Worm (Caenorhabditis elegans) whole organism, young adult: Measurements from ENCODE around the gene mnk-1.

Experiments used
- B0019.2 ChIP-seq: fragments of 200-800 bp; sonication (Bioruptor generic); conservative IDR thresholded peaks from 2 replicates; pipeline ENCODE4 v1.3.6; 2022; ENCODE audit warnings: missing genetic modification reagents, missing genetic modification characterization, missing compliant biosample characterization
- B0035.1 ChIP-seq: sonication (generic microtip); optimal IDR thresholded peaks from 2 replicates; lab custom pipeline; 2016; ENCODE audit warnings: missing genetic modification characterization, mild to moderate bottlenecking, missing compliant biosample characterization, missing genotype, missing genetic modification reagents
- C06A6.2 ChIP-seq: fragments of 200-800 bp; sonication (Bioruptor generic); conservative IDR thresholded peaks from 2 replicates; pipeline ENCODE4 v1.3.6; 2022; ENCODE audit warnings: missing genetic modification characterization, missing compliant biosample characterization
- C17E4.6 ChIP-seq: fragments of 200-800 bp; sonication (Bioruptor generic); IDR thresholded peaks from 2 replicates; pipeline ENCODE4 v1.3.6; 2022; ENCODE audit warnings: missing genetic modification reagents, missing genetic modification characterization, missing compliant biosample characterization
- F52B5.7 ChIP-seq: sonication (generic microtip); optimal IDR thresholded peaks from 2 replicates; lab custom pipeline; 2016; ENCODE audit warnings: mild to moderate bottlenecking, missing genetic modification characterization, missing compliant biosample characterization
- K11D2.4 ChIP-seq: fragments of 200-800 bp; sonication (Bioruptor generic); IDR thresholded peaks from 2 replicates; pipeline ENCODE4 v1.3.6; 2022; ENCODE audit warnings: missing genetic modification reagents, missing genetic modification characterization, missing compliant biosample characterization
- K12H6.12 ChIP-seq: fragments of 200-800 bp; sonication (Bioruptor generic); optimal IDR thresholded peaks from 2 replicates; lab custom pipeline; 2018; ENCODE audit warnings: mild to moderate bottlenecking, missing genetic modification characterization, missing compliant biosample characterization
- Y53F4B.3 ChIP-seq: fragments of 200-800 bp; sonication (Bioruptor generic); IDR thresholded peaks from 2 replicates; pipeline ENCODE4 v1.3.6; 2022; ENCODE audit warnings: missing genetic modification reagents, missing genetic modification characterization, missing compliant biosample characterization
- ZK185.1 ChIP-seq: sonication (generic microtip); optimal IDR thresholded peaks from 2 replicates; lab custom pipeline; 2016; ENCODE audit warnings: mild to moderate bottlenecking, missing genetic modification characterization, missing compliant biosample characterization; ENCODE audit not compliant: poor library complexity, severe bottlenecking
- ama-1 ChIP-seq, 3 experiments: fragments of 150-350 bp in 1 of 3; sonication (generic microtip) in 2 of 3; optimal IDR thresholded peaks; 2 replicates each; lab custom pipeline; 2014 to 2018; ENCODE audit warnings: missing biosample characterization in 2 of 3, missing genetic modification characterization in 2 of 3, missing genetic modification reagents in 2 of 3
- aptf-2 ChIP-seq: fragments of 200-800 bp; sonication (Bioruptor generic); conservative IDR thresholded peaks from 2 replicates; pipeline ENCODE4 v1.3.6; 2022; ENCODE audit warnings: missing genetic modification reagents, missing genetic modification characterization, missing compliant biosample characterization
- attf-3 ChIP-seq: fragments of 200-800 bp; sonication (Bioruptor generic); conservative IDR thresholded peaks from 2 replicates; pipeline ENCODE4 v1.3.6; 2022; ENCODE audit warnings: missing genetic modification reagents, missing genetic modification characterization, missing compliant biosample characterization
- bed-1 ChIP-seq: fragments of 200-800 bp; sonication (Bioruptor generic); IDR thresholded peaks from 2 replicates; pipeline ENCODE4 v1.3.6; 2022; ENCODE audit warnings: missing genetic modification reagents, missing genetic modification characterization, missing compliant biosample characterization
- ceh-27 ChIP-seq: fragments of 200-800 bp; sonication (Bioruptor generic); optimal IDR thresholded peaks from 2 replicates; lab custom pipeline; 2018; ENCODE audit warnings: mild to moderate bottlenecking, missing genetic modification characterization, moderate library complexity, missing compliant biosample characterization
- ceh-40 ChIP-seq: fragments of 200-800 bp; sonication (Bioruptor generic); IDR thresholded peaks from 2 replicates; pipeline ENCODE4 v1.3.6; 2022; ENCODE audit warnings: missing genetic modification characterization, missing compliant biosample characterization
- ceh-58 ChIP-seq: fragments of 200-800 bp; sonication (Bioruptor generic); IDR thresholded peaks from 2 replicates; pipeline ENCODE4 v1.3.6; 2022; ENCODE audit warnings: missing genetic modification characterization, missing compliant biosample characterization
- chd-7 ChIP-seq: sonication (generic microtip); optimal IDR thresholded peaks from 2 replicates; lab custom pipeline; 2016; ENCODE audit warnings: mild to moderate bottlenecking, missing genetic modification characterization, moderate library complexity, missing compliant biosample characterization
- die-1 ChIP-seq: sonication (generic microtip); optimal IDR thresholded peaks from 2 replicates; lab custom pipeline; 2016; ENCODE audit warnings: missing genotype, mild to moderate bottlenecking, missing genetic modification characterization, missing compliant biosample characterization
- dox-1 ChIP-seq: fragments of 200-800 bp; sonication (Bioruptor generic); IDR thresholded peaks from 2 replicates; pipeline ENCODE4 v1.3.6; 2022; ENCODE audit warnings: missing genetic modification reagents, missing genetic modification characterization, missing compliant biosample characterization
- efl-1 ChIP-seq: fragments of 150-350 bp; optimal IDR thresholded peaks from 2 replicates; lab custom pipeline; 2014; ENCODE audit warnings: missing biosample characterization, missing genetic modification reagents, missing genetic modification characterization
- egl-44 ChIP-seq: fragments of 200-800 bp; sonication (Bioruptor generic); IDR thresholded peaks from 2 replicates; pipeline ENCODE4 v1.3.6; 2022; ENCODE audit warnings: missing genetic modification reagents, missing genetic modification characterization, missing compliant biosample characterization
- ekl-4 ChIP-seq: fragments of 200-800 bp; sonication (Bioruptor generic); IDR thresholded peaks from 2 replicates; pipeline ENCODE4 v1.3.6; 2022; ENCODE audit warnings: missing genetic modification reagents, missing genetic modification characterization, missing compliant biosample characterization
- ets-4 ChIP-seq: fragments of 200-800 bp; sonication (Bioruptor generic); optimal IDR thresholded peaks from 2 replicates; lab custom pipeline; 2018; ENCODE audit warnings: mild to moderate bottlenecking, missing genetic modification characterization, missing compliant biosample characterization
- gei-17 ChIP-seq: fragments of 200-800 bp; sonication (Bioruptor generic); optimal IDR thresholded peaks from 2 replicates; lab custom pipeline; 2018; ENCODE audit warnings: mild to moderate bottlenecking, missing genetic modification characterization, missing compliant biosample characterization
- him-1 ChIP-seq: sonication (generic microtip); optimal IDR thresholded peaks from 2 replicates; lab custom pipeline; 2016; ENCODE audit warnings: missing genotype, missing genetic modification reagents, missing genetic modification characterization, missing compliant biosample characterization
- lag-1 ChIP-seq: fragments of 200-800 bp; sonication (Bioruptor generic); IDR thresholded peaks from 2 replicates; pipeline ENCODE4 v1.3.6; 2022; ENCODE audit warnings: missing genetic modification reagents, missing genetic modification characterization, missing compliant biosample characterization
- let-607 ChIP-seq, 2 experiments: fragments of 200-800 bp in 1 of 2; sonication (Bioruptor generic) in 1 of 2; sonication (generic microtip) in 1 of 2; optimal IDR thresholded peaks; 2 replicates each; lab custom pipeline; 2016 to 2018; ENCODE audit warnings: mild to moderate bottlenecking in 2 of 2, missing compliant biosample characterization in 2 of 2, missing genetic modification characterization in 2 of 2, moderate library complexity in 2 of 2, missing genotype in 1 of 2
- lin-40 ChIP-seq: sonication (generic microtip); optimal IDR thresholded peaks from 2 replicates; lab custom pipeline; 2016; ENCODE audit warnings: missing genetic modification characterization, mild to moderate bottlenecking, missing compliant biosample characterization, missing genotype, missing genetic modification reagents
- lin-54 ChIP-seq: fragments of 200-800 bp; sonication (Bioruptor generic); optimal IDR thresholded peaks from 2 replicates; lab custom pipeline; 2018; ENCODE audit warnings: mild to moderate bottlenecking, missing genetic modification characterization, missing compliant biosample characterization
- lsy-27 ChIP-seq: sonication (generic microtip); optimal IDR thresholded peaks from 2 replicates; lab custom pipeline; 2017; ENCODE audit warnings: missing genetic modification characterization, mild to moderate bottlenecking, missing compliant biosample characterization, antibody characterized with exemption, missing genotype, borderline replicate concordance; ENCODE audit not compliant: insufficient read depth
- madf-8 ChIP-seq: fragments of 200-800 bp; sonication (Bioruptor generic); conservative IDR thresholded peaks from 2 replicates; pipeline ENCODE4 v1.3.6; 2022; ENCODE audit warnings: missing genetic modification reagents, missing genetic modification characterization, missing compliant biosample characterization
- mel-28 ChIP-seq: sonication (generic microtip); optimal IDR thresholded peaks from 2 replicates; lab custom pipeline; 2016; ENCODE audit warnings: borderline replicate concordance, mild to moderate bottlenecking, missing genetic modification characterization, missing compliant biosample characterization
- mxl-1 ChIP-seq: sonication (generic microtip); optimal IDR thresholded peaks from 2 replicates; lab custom pipeline; 2016; ENCODE audit warnings: missing genetic modification characterization, missing compliant biosample characterization
- nfyb-1 ChIP-seq: fragments of 200-800 bp; sonication (Bioruptor generic); IDR thresholded peaks from 2 replicates; pipeline ENCODE4 v1.3.6; 2022; ENCODE audit warnings: missing genetic modification reagents, missing genetic modification characterization, missing compliant biosample characterization
- nhr-27 ChIP-seq: fragments of 200-800 bp; sonication (Bioruptor generic); optimal IDR thresholded peaks from 2 replicates; lab custom pipeline; 2018; ENCODE audit warnings: mild to moderate bottlenecking, missing genetic modification characterization, moderate library complexity, missing compliant biosample characterization
- nhr-80 ChIP-seq: sonication (generic microtip); optimal IDR thresholded peaks from 2 replicates; lab custom pipeline; 2016; ENCODE audit warnings: missing genetic modification characterization, missing compliant biosample characterization
- nhr-90 ChIP-seq: sonication (generic microtip); optimal IDR thresholded peaks from 2 replicates; lab custom pipeline; 2016; ENCODE audit warnings: missing genotype, mild to moderate bottlenecking, missing genetic modification characterization, missing compliant biosample characterization
- rcor-1 ChIP-seq: fragments of 200-800 bp; sonication (Bioruptor generic); IDR thresholded peaks from 2 replicates; pipeline ENCODE4 v1.3.6; 2022; ENCODE audit warnings: missing genetic modification reagents, missing genetic modification characterization, missing compliant biosample characterization
- rec-8 ChIP-seq, 2 experiments: sonication (generic microtip); optimal IDR thresholded peaks; 2 replicates each; lab custom pipeline; 2016; ENCODE audit warnings: mild to moderate bottlenecking in 2 of 2, missing genetic modification characterization in 2 of 2, missing genetic modification reagents in 2 of 2, missing genotype in 2 of 2, missing biosample characterization in 1 of 2, missing compliant biosample characterization in 1 of 2, moderate library complexity in 1 of 2
- rpc-1 ChIP-seq, 2 experiments: fragments of 150-350 bp in 1 of 2; sonication (generic microtip) in 1 of 2; optimal IDR thresholded peaks; 2 replicates each; lab custom pipeline; 2014 to 2018; ENCODE audit warnings: missing biosample characterization in 1 of 2, missing genetic modification characterization in 1 of 2, missing genetic modification reagents in 1 of 2, missing genotype in 1 of 2
- sdz-38 ChIP-seq: sonication (generic microtip); optimal IDR thresholded peaks from 2 replicates; lab custom pipeline; 2016; ENCODE audit warnings: missing genotype, missing genetic modification characterization, missing compliant biosample characterization
- sea-2 ChIP-seq: fragments of 200-800 bp; sonication (Bioruptor generic); IDR thresholded peaks from 2 replicates; pipeline ENCODE4 v1.3.6; 2022; ENCODE audit warnings: missing genetic modification characterization, missing compliant biosample characterization
- sptf-2 ChIP-seq: fragments of 200-800 bp; sonication (Bioruptor generic); optimal IDR thresholded peaks from 2 replicates; lab custom pipeline; 2018; ENCODE audit warnings: mild to moderate bottlenecking, missing genetic modification characterization, missing compliant biosample characterization
- tlf-1 ChIP-seq: fragments of 200-800 bp; sonication (Bioruptor generic); optimal IDR thresholded peaks from 2 replicates; lab custom pipeline; 2018; ENCODE audit warnings: mild to moderate bottlenecking, missing genetic modification characterization, missing compliant biosample characterization
- zfh-2 ChIP-seq: fragments of 200-800 bp; sonication (Bioruptor generic); conservative IDR thresholded peaks from 2 replicates; pipeline ENCODE4 v1.3.6; 2022; ENCODE audit warnings: missing genetic modification reagents, missing genetic modification characterization, missing compliant biosample characterization
- zim-3 ChIP-seq: sonication (generic microtip); optimal IDR thresholded peaks from 2 replicates; lab custom pipeline; 2017; ENCODE audit warnings: mild to moderate bottlenecking, missing genetic modification characterization, moderate library complexity, missing compliant biosample characterization
- ztf-18 ChIP-seq: sonication (generic microtip); optimal IDR thresholded peaks from 2 replicates; lab custom pipeline; 2016; ENCODE audit warnings: missing genotype, mild to moderate bottlenecking, missing genetic modification characterization, missing compliant biosample characterization

mnk-1 gene

DNA sequence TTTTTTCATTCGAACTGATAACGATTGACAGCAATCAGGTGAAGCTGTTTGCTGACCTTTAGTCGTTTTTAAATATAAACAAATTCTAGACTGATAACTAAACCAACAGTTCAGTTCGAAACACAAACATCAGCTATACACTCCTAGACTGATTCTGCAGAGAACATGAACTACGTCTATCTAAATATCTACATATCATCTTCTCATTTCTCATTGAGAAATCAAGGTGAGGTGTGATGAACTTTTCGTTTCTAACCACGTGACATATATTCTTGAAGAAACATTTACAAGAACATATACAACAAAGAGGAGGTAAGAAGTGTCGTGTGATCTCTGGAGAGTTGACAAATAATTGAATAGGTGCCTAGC, 2.3 kb upstream of the mnk-1 start:
- peak; percentile 25 for TF ChIP-seq lin-40
- 0 out of 2 replicates have a peak, but pooled peaks have one; percentile 48 for TF ChIP-seq egl-44 (GFP tag; lab: Robert Waterston, UW)
- no peak for TF ChIP-seq zim-3 (tag; lab: Kevin White, UChicago)
- no peak for TF ChIP-seq ekl-4
- TF ChIP-seq gei-17 (GFP tag; lab: Kevin White, UChicago) = no peak
- no peak for TF ChIP-seq bed-1 (GFP tag; lab: Robert Waterston, UW)
- TF ChIP-seq ceh-40 (GFP tag; lab: Robert Waterston, UW) = no peak
- TF ChIP-seq efl-1 (GFP tag; lab: Kevin White, UChicago) = no peak
- no peak for TF ChIP-seq lag-1 (GFP tag; lab: Robert Waterston, UW)
- TF ChIP-seq ceh-58 = no peak
- TF ChIP-seq nfyb-1 (GFP tag; lab: Robert Waterston, UW) = 0 out of 2 replicates have a peak, but pooled peaks have one; percentile 6
- no peak for TF ChIP-seq C17E4.6 (GFP tag; lab: Robert Waterston, UW)
- no peak for TF ChIP-seq C06A6.2
- no peak for TF ChIP-seq ZK185.1
- TF ChIP-seq nhr-90 (tag; lab: Kevin White, UChicago) = no peak
- no peak for TF ChIP-seq madf-8 (GFP tag; lab: Robert Waterston, UW)
- no peak for TF ChIP-seq lsy-27
- no peak for TF ChIP-seq F52B5.7
- no peak for TF ChIP-seq B0019.2 (GFP tag; lab: Robert Waterston, UW)
- no peak for TF ChIP-seq tlf-1 (GFP tag; lab: Kevin White, UChicago)
- no peak for TF ChIP-seq sdz-38 (tag; lab: Kevin White, UChicago)
- TF ChIP-seq B0035.1 (tag; lab: Kevin White, UChicago) = no peak
- peak; percentile 22 for TF ChIP-seq nhr-80 (tag; lab: Kevin White, UChicago)
- no peak for TF ChIP-seq ama-1 (optimal IDR thresholded peaks at IDR 0.05; lab: Kevin White, UChicago)
- no peak for TF ChIP-seq ama-1 (GFP tag; optimal IDR thresholded peaks at IDR 0.05; lab: Kevin White, UChicago)
- TF ChIP-seq ceh-27 (GFP tag; lab: Kevin White, UChicago) = no peak
- no peak for TF ChIP-seq lin-54 (GFP tag; lab: Kevin White, UChicago)
- TF ChIP-seq sptf-2 = no peak
- no peak for TF ChIP-seq dox-1 (GFP tag; lab: Robert Waterston, UW)
- TF ChIP-seq let-607 (tag; optimal IDR thresholded peaks at IDR 0.05; lab: Kevin White, UChicago) = no peak
- no peak for TF ChIP-seq sea-2 (GFP tag; lab: Robert Waterston, UW)
- TF ChIP-seq mel-28 (tag; lab: Kevin White, UChicago) = no peak
- 0 out of 2 replicates have a peak, but pooled peaks have one; percentile 15 for TF ChIP-seq rcor-1 (GFP tag; lab: Robert Waterston, UW)
- no peak for TF ChIP-seq him-1 (tag; lab: Kevin White, UChicago)
- TF ChIP-seq ztf-18 (tag; lab: Kevin White, UChicago) = no peak
- no peak for TF ChIP-seq nhr-27
- TF ChIP-seq aptf-2 = no peak
- TF ChIP-seq rpc-1 (optimal IDR thresholded peaks at IDR 0.05; lab: Kevin White, UChicago) = no peak
- TF ChIP-seq rpc-1 (tag; optimal IDR thresholded peaks at IDR 0.05; lab: Kevin White, UChicago) = no peak
- no peak for TF ChIP-seq mxl-1 (tag; lab: Kevin White, UChicago)
- TF ChIP-seq, all 124 proteins: peak for 5

DNA sequence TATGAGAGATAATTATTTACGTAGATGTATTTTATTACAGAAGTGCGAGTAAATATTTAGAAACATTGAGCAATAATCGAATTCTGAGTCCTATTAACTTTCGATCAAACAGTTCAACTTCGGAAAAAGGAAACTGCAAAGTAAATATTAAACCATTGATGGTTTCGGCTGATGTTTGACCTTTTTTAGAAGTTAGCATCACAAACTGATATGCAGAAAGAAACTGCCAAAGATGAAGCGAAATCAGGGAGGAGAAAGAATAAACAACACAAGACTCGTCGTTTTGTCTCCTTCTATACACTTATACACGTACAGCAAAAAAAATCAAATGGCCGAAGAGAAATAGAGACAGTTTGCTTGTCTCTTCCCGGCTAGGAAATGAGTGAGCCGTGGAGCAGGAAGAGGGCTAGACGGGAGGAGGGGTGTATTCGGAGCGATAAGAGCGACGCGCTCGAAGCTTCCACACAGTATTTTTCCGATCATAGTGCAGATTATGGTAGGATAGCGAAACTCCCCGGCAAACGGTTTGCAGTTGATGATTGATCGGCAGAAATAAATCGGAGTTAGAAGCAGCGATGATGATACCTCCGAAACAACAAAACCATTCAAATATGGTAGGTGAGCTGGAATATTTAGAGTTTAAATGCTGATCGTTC, 1.8 kb upstream of the mnk-1 start:
- peak; percentile 38 for TF ChIP-seq ets-4 (GFP tag; lab: Kevin White, UChicago)
- peak; percentile 14 for TF ChIP-seq chd-7 (tag; lab: Kevin White, UChicago)
- TF ChIP-seq him-1 (tag; lab: Kevin White, UChicago) = no peak
- TF ChIP-seq K12H6.12 (tag; lab: Kevin White, UChicago) = no peak
- no peak for TF ChIP-seq attf-3
- TF ChIP-seq C06A6.2 = no peak
- TF ChIP-seq zfh-2 (GFP tag; lab: Robert Waterston, UW) = peak; percentile 59; the same call in 1 of the 2 replicates
- TF ChIP-seq rec-8 (tag; optimal IDR thresholded peaks at IDR 0.05; lab: Kevin White, UChicago) = no peak
- no peak; the same call in 1 of the 2 replicates for TF ChIP-seq rcor-1 (GFP tag; lab: Robert Waterston, UW)
- no peak for TF ChIP-seq K11D2.4 (GFP tag; lab: Robert Waterston, UW)
- no peak for TF ChIP-seq lag-1 (GFP tag; lab: Robert Waterston, UW)
- TF ChIP-seq Y53F4B.3 (GFP tag; lab: Robert Waterston, UW) = no peak
- no peak for TF ChIP-seq die-1
- no peak for TF ChIP-seq rpc-1 (optimal IDR thresholded peaks at IDR 0.05; lab: Kevin White, UChicago)
- TF ChIP-seq rpc-1 (tag; optimal IDR thresholded peaks at IDR 0.05; lab: Kevin White, UChicago) = no peak
